Worm (Caenorhabditis elegans) whole organism, L1 larva: ENCODE measurements around the gene C44B7.5.

Source experiments
- C16A3.4 ChIP-seq: fragments of 150-350 bp; optimal IDR thresholded peaks from 2 replicates; lab custom pipeline; 2014; ENCODE audit warnings: missing biosample characterization, missing genetic modification characterization
- aly-2 ChIP-seq: fragments of 150-350 bp; optimal IDR thresholded peaks from 2 replicates; lab custom pipeline; 2014; ENCODE audit warnings: missing biosample characterization, missing genetic modification characterization
- dpl-1 ChIP-seq, 3 experiments: fragments of 150-350 bp in 2 of 3; sonication (generic microtip) in 1 of 3; optimal IDR thresholded peaks; 2 replicates each; lab custom pipeline; 2014 to 2017; ENCODE audit warnings: missing biosample characterization in 3 of 3, missing genetic modification characterization in 3 of 3, missing genetic modification reagents in 3 of 3
- egl-27 ChIP-seq, 2 experiments: fragments of 150-350 bp in 1 of 2; sonication (generic microtip); optimal IDR thresholded peaks; 3 replicates each; lab custom pipeline; 2017 to 2018; ENCODE audit warnings: missing biosample characterization in 2 of 2, missing genetic modification characterization in 2 of 2, missing genetic modification reagents in 2 of 2
- fkh-10 ChIP-seq: sonication (generic microtip); optimal IDR thresholded peaks from 2 replicates; lab custom pipeline; 2017; ENCODE audit warnings: missing biosample characterization, missing genetic modification reagents, missing genetic modification characterization
- jun-1 ChIP-seq: fragments of 150-350 bp; optimal IDR thresholded peaks from 2 replicates; lab custom pipeline; 2014; ENCODE audit warnings: missing biosample characterization, missing genetic modification reagents, missing genetic modification characterization
- lin-13 ChIP-seq: fragments of 150-350 bp; optimal IDR thresholded peaks from 2 replicates; lab custom pipeline; 2014; ENCODE audit warnings: missing biosample characterization, missing genetic modification reagents, missing genetic modification characterization
- nhr-77 ChIP-seq: fragments of 150-350 bp; optimal IDR thresholded peaks from 2 replicates; lab custom pipeline; 2014; ENCODE audit warnings: missing biosample characterization, missing genetic modification characterization
- pag-3 ChIP-seq: sonication (generic microtip); optimal IDR thresholded peaks from 2 replicates; lab custom pipeline; 2017; ENCODE audit warnings: missing genetic modification characterization, mild to moderate bottlenecking, missing compliant biosample characterization, antibody characterized with exemption, borderline replicate concordance; ENCODE audit not compliant: insufficient read depth
- pqm-1 ChIP-seq: sonication (generic microtip); optimal IDR thresholded peaks from 3 replicates; lab custom pipeline; 2017; ENCODE audit warnings: missing biosample characterization, missing genetic modification characterization
- rnt-1 ChIP-seq: sonication (generic microtip); optimal IDR thresholded peaks from 2 replicates; lab custom pipeline; 2016; ENCODE audit warnings: mild to moderate bottlenecking, missing genetic modification characterization, moderate library complexity, missing compliant biosample characterization
- tbx-2 ChIP-seq: sonication (generic microtip); optimal IDR thresholded peaks from 2 replicates; lab custom pipeline; 2016; ENCODE audit warnings: missing genetic modification characterization, missing compliant biosample characterization
- unc-130 ChIP-seq: fragments of 150-350 bp; optimal IDR thresholded peaks from 2 replicates; lab custom pipeline; 2017; ENCODE audit warnings: missing biosample characterization, missing genetic modification characterization, inconsistent platforms
- xbp-1 ChIP-seq: sonication (generic microtip); optimal IDR thresholded peaks from 2 replicates; lab custom pipeline; 2016; ENCODE audit warnings: missing genetic modification characterization, missing compliant biosample characterization

DNA sequence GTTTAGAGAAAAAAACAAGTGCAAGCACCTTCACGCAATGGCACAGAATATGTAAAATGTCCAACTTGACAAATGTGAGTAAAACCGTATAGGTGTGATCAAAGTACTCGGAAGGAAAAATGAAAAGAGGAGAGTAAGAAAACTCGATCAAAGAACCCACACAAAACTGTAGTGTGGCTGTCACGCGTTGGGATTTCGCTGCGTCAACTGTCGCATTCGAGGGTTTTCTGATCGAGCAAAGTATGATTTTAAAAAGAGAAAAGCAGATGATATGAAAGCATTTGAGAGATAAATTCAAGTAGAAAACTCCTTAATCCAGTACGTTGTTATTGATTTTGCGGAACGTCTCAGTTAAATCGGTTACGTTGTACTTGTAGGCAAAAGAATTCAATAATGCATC lies 19.4 kb upstream of the C44B7.5 start:
- TF ChIP-seq dpl-1 (GFP tag; optimal IDR thresholded peaks at IDR 0.05; lab: Kevin White, UChicago) (peak; percentile 15 to 46 (median 32)), unc-130 (tag; lab: Kevin White, UChicago) (peak; percentile 91), aly-2 (tag; lab: Kevin White, UChicago) (no peak), egl-27 (tag; optimal IDR thresholded peaks at IDR 0.05; lab: Kevin White, UChicago) (no peak), pqm-1 (no peak), jun-1 (tag; lab: Kevin White, UChicago) (no peak), pag-3 (tag; lab: Kevin White, UChicago) (no peak), rnt-1 (tag; lab: Kevin White, UChicago) (peak; percentile 75), tbx-2 (tag; lab: Kevin White, UChicago) (peak; percentile 84), xbp-1 (peak; percentile 32), lin-13 (peak; percentile 47), C16A3.4 (tag; lab: Kevin White, UChicago) (peak; percentile 62), nhr-77 (tag; lab: Kevin White, UChicago) (peak; percentile 48), fkh-10 (GFP tag; lab: Kevin White, UChicago) (no peak)
